Fruit fly (Drosophila melanogaster): ENCODE results near the gene CG46316.
A peak's percentile ranks its signal among the peaks of the same experiment; 100 is the strongest.

The CG46316 gene

dm6 chr3R:24719314-24720290, 7.0 kb downstream of the CG46316 start, which contains the start of the genes CG13630 and tok:
TSS of gene CG13630 (minus strand) at chr3R:24719364.
TSS of gene tok (plus strand) at chr3R:24719697.
- TF ChIP-seq EcR (GFP tag; optimal IDR thresholded peaks at IDR 0.05) (peak; percentile 86), D1 (tag; optimal IDR thresholded peaks at IDR 0.05) (no peak), CG4496 (GFP tag; IDR thresholded peaks at IDR 0.05) (peak; percentile 57; the same call in 1 of the 3 replicates), CG12605 (GFP tag; IDR thresholded peaks at IDR 0.05) (peak; percentile 38)

- TF ChIP-seq CG8301 (tag; optimal IDR thresholded peaks at IDR 0.05) (peak; percentile 16), CG32121 (GFP tag; IDR thresholded peaks at IDR 0.05) (peak; percentile 71), CG9948 (tag; optimal IDR thresholded peaks at IDR 0.05) (no peak), D1 (tag; optimal IDR thresholded peaks at IDR 0.05) (no peak), CG13204 (GFP tag; optimal IDR thresholded peaks at IDR 0.05) (no peak), CG15710 (tag; optimal IDR thresholded peaks at IDR 0.05) (no peak), fd96Ca (GFP tag; IDR thresholded peaks at IDR 0.05) (peak; percentile 69; the same call in 2 of the 3 replicates), CG14655 (GFP tag; optimal IDR thresholded peaks at IDR 0.05) (peak; percentile 48), CG8159 (tag; optimal IDR thresholded peaks at IDR 0.05) (no peak), rn (GFP tag; IDR thresholded peaks at IDR 0.05) (no peak), CG17806 (tag; optimal IDR thresholded peaks at IDR 0.05) (no peak), Pif1A (GFP tag; optimal IDR thresholded peaks at IDR 0.05) (no peak), Snoo (tag; optimal IDR thresholded peaks at IDR 0.05) (no peak), EcR (GFP tag; optimal IDR thresholded peaks at IDR 0.05) (peak; percentile 47), Pif1B (GFP tag; optimal IDR thresholded peaks at IDR 0.05) (no peak), Ets98B (GFP tag; IDR thresholded peaks at IDR 0.05) (no peak), CG34367 (tag; optimal IDR thresholded peaks at IDR 0.05) (no peak), CG4496 (GFP tag; IDR thresholded peaks at IDR 0.05) (peak; percentile 45; the same call in 2 of the 3 replicates)
These were observed 8.1 kb downstream of the CG46316 start for dm6 chr3R:24720459-24721370.

- TF ChIP-seq CG34367 (tag; optimal IDR thresholded peaks at IDR 0.05) (no peak), CG12605 (GFP tag; IDR thresholded peaks at IDR 0.05) (no peak), CG9948 (tag; optimal IDR thresholded peaks at IDR 0.05) (no peak), Snoo (tag; optimal IDR thresholded peaks at IDR 0.05) (no peak), CG13204 (GFP tag; optimal IDR thresholded peaks at IDR 0.05) (no peak), CG17806 (tag; optimal IDR thresholded peaks at IDR 0.05) (no peak), Pif1A (GFP tag; optimal IDR thresholded peaks at IDR 0.05) (no peak), gl (tag; optimal IDR thresholded peaks at IDR 0.05) (no peak), rn (GFP tag; IDR thresholded peaks at IDR 0.05) (no peak), Pif1B (GFP tag; optimal IDR thresholded peaks at IDR 0.05) (no peak), CG8301 (tag; optimal IDR thresholded peaks at IDR 0.05) (no peak), CG10348 (GFP tag; IDR thresholded peaks at IDR 0.05) (no peak), Ets98B (GFP tag; IDR thresholded peaks at IDR 0.05) (no peak), EcR (GFP tag; optimal IDR thresholded peaks at IDR 0.05) (no peak), D1 (tag; optimal IDR thresholded peaks at IDR 0.05) (no peak), CG15710 (tag; optimal IDR thresholded peaks at IDR 0.05) (no peak), fd96Ca (GFP tag; IDR thresholded peaks at IDR 0.05) (no peak)
These were observed 13.8 kb downstream of the CG46316 start for dm6 chr3R:24726347-24726891.

dm6 chr3R:24727038-24727437, 14.5 kb downstream of the CG46316 start:
- TF ChIP-seq rn (GFP tag; IDR thresholded peaks at IDR 0.05) (no peak), D1 (tag; optimal IDR thresholded peaks at IDR 0.05) (no peak), EcR (GFP tag; optimal IDR thresholded peaks at IDR 0.05) (no peak), CG12605 (GFP tag; IDR thresholded peaks at IDR 0.05) (no peak), CG32121 (GFP tag; IDR thresholded peaks at IDR 0.05) (no peak), CG10348 (GFP tag; IDR thresholded peaks at IDR 0.05) (no peak)

- TF ChIP-seq CG34367 (tag; optimal IDR thresholded peaks at IDR 0.05) (no peak), CG15710 (tag; optimal IDR thresholded peaks at IDR 0.05) (no peak)
These were observed 36.7 kb downstream of the CG46316 start, which contains the start of gene tld for dm6 chr3R:24749055-24749992. TSS of gene tld (plus strand) at chr3R:24749731.

Measured in whole organism, pupa.